Fruit fly (Drosophila melanogaster) ovary, adult (tissue): ENCODE measurements around the gene CG13775.
A peak's percentile ranks its signal among the peaks of the same experiment; 100 is the strongest.

ENCODE experiments used
- CG17801 ChIP-seq: fragments of 200-800 bp; optimal IDR thresholded peaks from 2 replicates; lab custom pipeline; 2019; ENCODE audit warnings: missing biosample characterization, mild to moderate bottlenecking, missing genetic modification characterization, moderate library complexity; ENCODE audit not compliant: partially characterized antibody

The CG13775 gene

dm6 chr2L:6942714-6943113, 14.0 kb downstream of the CG13775 start, which contains the start of gene CG18304:
Gene CG18304 (minus strand): TSS chr2L:6942814.
- no peak for TF ChIP-seq CG17801 (GFP tag; lab: Kevin White, UChicago)

- no peak for TF ChIP-seq CG17801 (GFP tag; lab: Kevin White, UChicago)
These were observed 15.0 kb downstream of the CG13775 start for dm6 chr2L:6941731-6942130.

dm6 chr2L:6939698-6940097, 17.1 kb downstream of the CG13775 start:
- TF ChIP-seq CG17801 (GFP tag; lab: Kevin White, UChicago), result no peak

dm6 chr2L:6931821-6932220, 24.9 kb downstream of the CG13775 start, which contains the start of gene CG43232:
Gene CG43232 (plus strand): TSS chr2L:6932121.
- no peak for TF ChIP-seq CG17801 (GFP tag; lab: Kevin White, UChicago)

- TF ChIP-seq CG17801 (GFP tag; lab: Kevin White, UChicago), result no peak
These were observed 31.6 kb downstream of the CG13775 start for dm6 chr2L:6925114-6925513.

dm6 chr2L:6922091-6922753, 34.5 kb downstream of the CG13775 start:
- peak; percentile 54 for TF ChIP-seq CG17801 (GFP tag; lab: Kevin White, UChicago)

dm6 chr2L:6921360-6922090, 35.2 kb downstream of the CG13775 start:
- no peak for TF ChIP-seq CG17801 (GFP tag; lab: Kevin White, UChicago)

dm6 chr2L:6920661-6921359, 35.9 kb downstream of the CG13775 start, which contains the start of gene Hrb27C:
Gene Hrb27C (plus strand): TSS chr2L:6920704.
- TF ChIP-seq CG17801 (GFP tag; lab: Kevin White, UChicago), result peak; percentile 28

- TF ChIP-seq CG17801 (GFP tag; lab: Kevin White, UChicago), result no peak
These were observed 36.7 kb downstream of the CG13775 start, which contains the start of gene x16 for dm6 chr2L:6919850-6920660. Gene x16 (minus strand): TSS chr2L:6920210.

dm6 chr2L:6919203-6919849, 37.4 kb downstream of the CG13775 start:
- TF ChIP-seq CG17801 (GFP tag; lab: Kevin White, UChicago), result no peak

- peak; percentile 69 for TF ChIP-seq CG17801 (GFP tag; lab: Kevin White, UChicago)
These were observed 38.1 kb downstream of the CG13775 start, which contains the start of gene nop5 for dm6 chr2L:6918517-6919202. Gene nop5 (minus strand): TSS chr2L:6918743.

- no peak for TF ChIP-seq CG17801 (GFP tag; lab: Kevin White, UChicago)
These were observed 40.4 kb downstream of the CG13775 start, which contains the start of gene CG32829 for dm6 chr2L:6916345-6916744. Gene CG32829 (minus strand): TSS chr2L:6916445.

dm6 chr2L:6913964-6914363, 42.8 kb downstream of the CG13775 start, which contains the start of gene Wee1:
Gene Wee1 (minus strand): TSS chr2L:6914138.
- no peak for TF ChIP-seq CG17801 (GFP tag; lab: Kevin White, UChicago)
